Worm (Caenorhabditis elegans) whole organism, late embryonic: ENCODE data around the gene ZC250.2.

ENCODE experiments used
- F13H6.1 ChIP-seq: sonication (generic microtip); optimal IDR thresholded peaks from 2 replicates; lab custom pipeline; 2016; ENCODE audit warnings: missing genetic modification characterization, missing compliant biosample characterization
- ama-1 ChIP-seq: fragments of 150-350 bp; optimal IDR thresholded peaks from 2 replicates; lab custom pipeline; 2014
- ceh-9 ChIP-seq: sonication (generic microtip); optimal IDR thresholded peaks from 2 replicates; lab custom pipeline; 2016; ENCODE audit warnings: mild to moderate bottlenecking, missing genetic modification characterization, inconsistent platforms, missing compliant biosample characterization
- dve-1 ChIP-seq: sonication (generic microtip); optimal IDR thresholded peaks from 2 replicates; lab custom pipeline; 2017; ENCODE audit warnings: antibody characterized with exemption, mild to moderate bottlenecking, missing genetic modification characterization, missing compliant biosample characterization
- ets-4 ChIP-seq: sonication (generic microtip); optimal IDR thresholded peaks from 2 replicates; lab custom pipeline; 2016; ENCODE audit warnings: missing genetic modification characterization, missing compliant biosample characterization
- fkh-10 ChIP-seq: fragments of 150-350 bp; optimal IDR thresholded peaks from 2 replicates; lab custom pipeline; 2014; ENCODE audit warnings: missing biosample characterization, missing genetic modification reagents, missing genetic modification characterization
- hlh-15 ChIP-seq: sonication (generic microtip); optimal IDR thresholded peaks from 2 replicates; lab custom pipeline; 2016; ENCODE audit warnings: missing genetic modification characterization, missing compliant biosample characterization
- lim-6 ChIP-seq: sonication (generic microtip); optimal IDR thresholded peaks from 2 replicates; lab custom pipeline; 2016; ENCODE audit warnings: missing genetic modification characterization, missing compliant biosample characterization
- madf-2 ChIP-seq: sonication (generic microtip); optimal IDR thresholded peaks from 2 replicates; lab custom pipeline; 2017; ENCODE audit warnings: missing genetic modification characterization, missing compliant biosample characterization
- pag-3 ChIP-seq: sonication (generic microtip); optimal IDR thresholded peaks from 2 replicates; lab custom pipeline; 2016; ENCODE audit warnings: missing compliant biosample characterization, missing genetic modification characterization, borderline replicate concordance
- pha-2 ChIP-seq: sonication (generic microtip); optimal IDR thresholded peaks from 2 replicates; lab custom pipeline; 2017; ENCODE audit warnings: mild to moderate bottlenecking, missing genetic modification characterization, missing compliant biosample characterization
- rnt-1 ChIP-seq: sonication (generic microtip); optimal IDR thresholded peaks from 2 replicates; lab custom pipeline; 2016; ENCODE audit warnings: missing genetic modification characterization, missing compliant biosample characterization

ce11 chrV:5833531-5833930, 41.4 kb downstream of the ZC250.2 start, which contains the start of gene srh-76:
- TF ChIP-seq ceh-9 (tag; lab: Kevin White, UChicago) (no peak), rnt-1 (tag; lab: Kevin White, UChicago) (no peak), madf-2 (no peak), ets-4 (tag; lab: Kevin White, UChicago) (no peak), dve-1 (tag; lab: Kevin White, UChicago) (no peak), fkh-10 (GFP tag; lab: Kevin White, UChicago) (no peak), F13H6.1 (tag; lab: Kevin White, UChicago) (no peak), pag-3 (no peak), ama-1 (lab: Kevin White, UChicago) (no peak), pha-2 (tag; lab: Kevin White, UChicago) (no peak), hlh-15 (tag; lab: Kevin White, UChicago) (no peak), lim-6 (tag; lab: Kevin White, UChicago) (no peak)
